Worm (Caenorhabditis elegans) whole organism, L3 larva: ENCODE results near the gene pot-1.

ENCODE experiments used
- R02D3.7 ChIP-seq: fragments of 150-350 bp; optimal IDR thresholded peaks from 2 replicates; lab custom pipeline; 2014; ENCODE audit warnings: missing biosample characterization, missing genetic modification characterization
- ZK546.5 ChIP-seq: sonication (generic microtip); optimal IDR thresholded peaks from 2 replicates; lab custom pipeline; 2017; ENCODE audit warnings: missing biosample characterization, missing genetic modification characterization
- aly-2 ChIP-seq: fragments of 150-350 bp; optimal IDR thresholded peaks from 2 replicates; lab custom pipeline; 2014; ENCODE audit warnings: missing biosample characterization, missing genetic modification characterization
- ama-1 ChIP-seq: fragments of 150-350 bp; optimal IDR thresholded peaks from 2 replicates; lab custom pipeline; 2018
- ceh-16 ChIP-seq: sonication (generic microtip); optimal IDR thresholded peaks from 2 replicates; lab custom pipeline; 2017; ENCODE audit warnings: missing biosample characterization, missing genetic modification characterization
- ceh-28 ChIP-seq: fragments of 150-350 bp; optimal IDR thresholded peaks from 2 replicates; lab custom pipeline; 2014; ENCODE audit warnings: missing biosample characterization, missing genetic modification reagents, missing genetic modification characterization
- ceh-82 ChIP-seq: fragments of 150-350 bp; optimal IDR thresholded peaks from 2 replicates; lab custom pipeline; 2014; ENCODE audit warnings: missing biosample characterization, missing genetic modification characterization
- ceh-9 ChIP-seq: sonication (generic microtip); optimal IDR thresholded peaks from 2 replicates; lab custom pipeline; 2018; ENCODE audit warnings: missing biosample characterization, missing genetic modification characterization
- daf-12 ChIP-seq: fragments of 150-350 bp; optimal IDR thresholded peaks from 2 replicates; lab custom pipeline; 2014; ENCODE audit warnings: missing biosample characterization, missing genetic modification reagents, missing genetic modification characterization
- egl-27 ChIP-seq: sonication (generic microtip); optimal IDR thresholded peaks from 4 replicates; lab custom pipeline; 2017; ENCODE audit warnings: missing biosample characterization, missing genetic modification reagents, missing genetic modification characterization
- egl-5 ChIP-seq: fragments of 150-350 bp; optimal IDR thresholded peaks from 2 replicates; lab custom pipeline; 2017; ENCODE audit warnings: missing biosample characterization, missing genetic modification reagents, missing genetic modification characterization, inconsistent platforms
- elt-1 ChIP-seq: fragments of 150-350 bp; optimal IDR thresholded peaks from 2 replicates; lab custom pipeline; 2014; ENCODE audit warnings: missing biosample characterization, missing genetic modification characterization
- elt-2 ChIP-seq: sonication (generic microtip); optimal IDR thresholded peaks from 2 replicates; lab custom pipeline; 2016; ENCODE audit warnings: missing genetic modification reagents, mild to moderate bottlenecking, missing genetic modification characterization, missing compliant biosample characterization
- elt-3 ChIP-seq, 3 experiments: fragments of 150-350 bp in 1 of 3; sonication (generic microtip) in 2 of 3; optimal IDR thresholded peaks; 2 replicates in 2 of 3; 4 replicates in 1 of 3; lab custom pipeline; 2014 to 2017; ENCODE audit warnings: missing biosample characterization in 3 of 3, missing genetic modification characterization in 3 of 3
- eor-1 ChIP-seq, 2 experiments: fragments of 150-350 bp; optimal IDR thresholded peaks; 2 replicates each; lab custom pipeline; 2014 to 2018; ENCODE audit warnings: missing biosample characterization in 2 of 2, missing genetic modification characterization in 2 of 2
- fkh-10 ChIP-seq: sonication (generic microtip); optimal IDR thresholded peaks from 2 replicates; lab custom pipeline; 2017; ENCODE audit warnings: missing biosample characterization, missing genetic modification reagents, missing genetic modification characterization
- fkh-2 ChIP-seq: fragments of 150-350 bp; optimal IDR thresholded peaks from 2 replicates; lab custom pipeline; 2014; ENCODE audit warnings: missing biosample characterization, missing genetic modification reagents, missing genetic modification characterization
- fos-1 ChIP-seq: fragments of 150-350 bp; optimal IDR thresholded peaks from 2 replicates; lab custom pipeline; 2014; ENCODE audit warnings: missing biosample characterization, missing genetic modification characterization
- hmg-11 ChIP-seq: sonication (generic microtip); optimal IDR thresholded peaks from 2 replicates; lab custom pipeline; 2016; ENCODE audit warnings: missing genetic modification characterization, missing compliant biosample characterization
- jun-1 ChIP-seq: fragments of 150-350 bp; optimal IDR thresholded peaks from 2 replicates; lab custom pipeline; 2014; ENCODE audit warnings: missing biosample characterization, missing genetic modification reagents, missing genetic modification characterization
- lin-15B ChIP-seq: fragments of 150-350 bp; optimal IDR thresholded peaks from 2 replicates; lab custom pipeline; 2014; ENCODE audit warnings: missing biosample characterization, missing genetic modification characterization
- lin-39 ChIP-seq: fragments of 150-350 bp; optimal IDR thresholded peaks from 2 replicates; lab custom pipeline; 2018; ENCODE audit warnings: missing biosample characterization, missing genetic modification reagents, missing genetic modification characterization
- lsy-12 ChIP-seq: sonication (generic microtip); optimal IDR thresholded peaks from 2 replicates; lab custom pipeline; 2016; ENCODE audit warnings: mild to moderate bottlenecking, missing genetic modification characterization, missing compliant biosample characterization
- mdl-1 ChIP-seq: fragments of 150-350 bp; optimal IDR thresholded peaks from 2 replicates; lab custom pipeline; 2014; ENCODE audit warnings: missing biosample characterization, missing genetic modification characterization
- mml-1 ChIP-seq: fragments of 150-350 bp; sonication (generic microtip); optimal IDR thresholded peaks from 3 replicates; lab custom pipeline; 2014; ENCODE audit warnings: missing biosample characterization, missing genetic modification characterization
- nfya-1 ChIP-seq: sonication (generic microtip); optimal IDR thresholded peaks from 2 replicates; lab custom pipeline; 2017; ENCODE audit warnings: missing genetic modification characterization, mild to moderate bottlenecking, missing compliant biosample characterization, antibody characterized with exemption, moderate library complexity; ENCODE audit not compliant: insufficient read depth
- nhr-11 ChIP-seq: fragments of 150-350 bp; optimal IDR thresholded peaks from 2 replicates; lab custom pipeline; 2014; ENCODE audit warnings: missing biosample characterization, missing genetic modification characterization
- nhr-12 ChIP-seq: fragments of 150-350 bp; optimal IDR thresholded peaks from 2 replicates; lab custom pipeline; 2014; ENCODE audit warnings: missing biosample characterization, missing genetic modification characterization
- nhr-23 ChIP-seq: fragments of 150-350 bp; optimal IDR thresholded peaks from 2 replicates; lab custom pipeline; 2014; ENCODE audit warnings: missing biosample characterization, missing genetic modification reagents, missing genetic modification characterization
- nhr-237 ChIP-seq: fragments of 150-350 bp; optimal IDR thresholded peaks from 2 replicates; lab custom pipeline; 2014; ENCODE audit warnings: missing biosample characterization, missing genetic modification characterization
- nhr-25 ChIP-seq: sonication (generic microtip); optimal IDR thresholded peaks from 2 replicates; lab custom pipeline; 2017; ENCODE audit warnings: missing biosample characterization, missing genetic modification characterization
- nhr-28 ChIP-seq: fragments of 150-350 bp; optimal IDR thresholded peaks from 2 replicates; lab custom pipeline; 2014; ENCODE audit warnings: missing biosample characterization, missing genetic modification characterization
- nhr-43 ChIP-seq: sonication (generic microtip); optimal IDR thresholded peaks from 2 replicates; lab custom pipeline; 2016; ENCODE audit warnings: mild to moderate bottlenecking, missing genetic modification characterization, missing compliant biosample characterization; ENCODE audit not compliant: poor library complexity, severe bottlenecking
- nhr-67 ChIP-seq: fragments of 150-350 bp; optimal IDR thresholded peaks from 2 replicates; lab custom pipeline; 2014; ENCODE audit warnings: missing biosample characterization, missing genetic modification characterization
- nhr-76 ChIP-seq: fragments of 150-350 bp; sonication (generic microtip); optimal IDR thresholded peaks from 5 replicates; lab custom pipeline; 2014; ENCODE audit warnings: missing biosample characterization, missing genetic modification characterization
- nhr-77 ChIP-seq: fragments of 150-350 bp; optimal IDR thresholded peaks from 2 replicates; lab custom pipeline; 2014; ENCODE audit warnings: missing biosample characterization, missing genetic modification characterization
- pha-4 ChIP-seq: fragments of 150-350 bp; optimal IDR thresholded peaks from 2 replicates; lab custom pipeline; 2014; ENCODE audit warnings: missing biosample characterization, missing genetic modification reagents, missing genetic modification characterization
- pqm-1 ChIP-seq: fragments of 150-350 bp; optimal IDR thresholded peaks from 2 replicates; lab custom pipeline; 2017; ENCODE audit warnings: missing biosample characterization, missing genetic modification characterization, inconsistent platforms
- sea-2 ChIP-seq: fragments of 150-350 bp; sonication (generic microtip); optimal IDR thresholded peaks from 4 replicates; lab custom pipeline; 2014; ENCODE audit warnings: missing biosample characterization, missing genetic modification reagents, missing genetic modification characterization
- skn-1 ChIP-seq: fragments of 150-350 bp; optimal IDR thresholded peaks from 2 replicates; lab custom pipeline; 2014; ENCODE audit warnings: missing biosample characterization, missing genetic modification characterization
- snpc-4 ChIP-seq: fragments of 150-350 bp; optimal IDR thresholded peaks from 2 replicates; lab custom pipeline; 2014; ENCODE audit warnings: missing biosample characterization, missing genetic modification characterization
- tbx-2 ChIP-seq: sonication (generic microtip); optimal IDR thresholded peaks from 2 replicates; lab custom pipeline; 2016; ENCODE audit warnings: mild to moderate bottlenecking, missing genetic modification characterization, missing compliant biosample characterization
- unc-39 ChIP-seq: sonication (generic microtip); optimal IDR thresholded peaks from 4 replicates; lab custom pipeline; 2017; ENCODE audit warnings: missing biosample characterization, missing genetic modification characterization
- unc-62 ChIP-seq: fragments of 150-350 bp; sonication (generic microtip); optimal IDR thresholded peaks from 4 replicates; lab custom pipeline; 2014; ENCODE audit warnings: missing biosample characterization, missing genetic modification reagents, missing genetic modification characterization
- zag-1 ChIP-seq: fragments of 150-350 bp; optimal IDR thresholded peaks from 2 replicates; lab custom pipeline; 2014; ENCODE audit warnings: missing biosample characterization, missing genetic modification characterization
- ztf-11 ChIP-seq: fragments of 150-350 bp; optimal IDR thresholded peaks from 2 replicates; lab custom pipeline; 2014; ENCODE audit warnings: missing biosample characterization, missing genetic modification characterization
- ztf-4 ChIP-seq: fragments of 150-350 bp; optimal IDR thresholded peaks from 2 replicates; lab custom pipeline; 2014; ENCODE audit warnings: missing biosample characterization, missing genetic modification characterization

Gene pot-1

DNA sequence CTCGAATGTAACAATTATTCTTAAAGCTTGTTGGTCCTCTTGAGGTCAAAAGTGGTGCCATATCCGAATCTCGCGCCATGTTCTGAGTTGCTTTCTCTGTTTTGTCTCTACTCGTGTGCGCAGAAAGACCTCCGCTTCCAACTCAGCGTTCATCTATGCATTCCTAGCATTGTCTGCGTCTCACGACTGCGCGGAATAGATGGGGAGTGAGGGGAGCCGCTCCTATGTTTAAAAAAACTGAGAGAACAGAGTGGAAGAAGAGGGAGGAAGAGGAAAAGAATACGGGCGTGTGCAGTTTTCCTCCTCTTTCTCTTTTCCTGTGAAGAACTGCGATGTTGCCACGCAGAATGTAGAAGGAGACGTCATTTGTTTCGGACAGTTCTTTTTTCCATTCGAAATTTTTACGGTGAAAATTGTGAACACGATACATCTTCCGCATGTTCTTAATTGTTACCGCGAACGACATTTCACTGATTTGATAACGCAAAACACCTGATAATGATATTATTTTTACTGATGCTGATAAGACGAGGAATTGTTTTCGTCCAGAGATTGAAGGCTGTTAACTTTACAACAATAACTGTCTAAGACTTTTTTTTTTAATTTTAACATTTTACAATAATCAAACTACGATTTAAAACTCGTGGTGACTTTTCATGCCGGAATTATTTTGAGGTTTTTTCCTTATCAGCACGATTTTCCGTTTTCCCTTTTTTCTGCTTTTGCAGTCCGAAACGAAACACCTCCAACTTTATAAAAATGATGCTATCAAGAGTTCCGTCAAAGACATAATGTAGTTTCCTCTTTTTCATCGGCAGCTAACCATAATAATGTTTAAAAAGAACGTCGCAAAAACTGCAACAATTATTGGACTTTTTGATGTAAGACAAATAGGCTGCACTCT, 33.4 kb upstream of the pot-1 start:
- TF ChIP-seq elt-3 (tag; optimal IDR thresholded peaks at IDR 0.05; lab: Kevin White, UChicago) (no peak), fkh-10 (GFP tag; lab: Kevin White, UChicago) (peak; percentile 23), skn-1 (tag; lab: Kevin White, UChicago) (no peak), nhr-23 (tag; lab: Kevin White, UChicago) (no peak), nhr-76 (no peak), nhr-43 (tag; lab: Kevin White, UChicago) (no peak), mdl-1 (no peak), elt-1 (tag; lab: Kevin White, UChicago) (no peak), nhr-11 (tag; lab: Kevin White, UChicago) (no peak), unc-39 (tag; lab: Kevin White, UChicago) (no peak), fkh-2 (tag; lab: Kevin White, UChicago) (no peak), elt-2 (tag; lab: Kevin White, UChicago) (peak; percentile 91), snpc-4 (no peak), aly-2 (tag; lab: Kevin White, UChicago) (no peak), ztf-4 (no peak), zag-1 (tag; lab: Kevin White, UChicago) (no peak), mml-1 (tag; lab: Kevin White, UChicago) (no peak), hmg-11 (peak; percentile 91), R02D3.7 (tag; lab: Kevin White, UChicago) (no peak), ama-1 (no peak), ztf-11 (tag; lab: Kevin White, UChicago) (no peak), egl-27 (peak; percentile 54), pha-4 (tag; lab: Kevin White, UChicago) (peak; percentile 51), sea-2 (no peak), nhr-12 (no peak), ceh-16 (tag; lab: Kevin White, UChicago) (no peak), ceh-28 (tag; lab: Kevin White, UChicago) (no peak), pqm-1 (tag; lab: Kevin White, UChicago) (peak; percentile 65), nhr-67 (tag; lab: Kevin White, UChicago) (no peak), nhr-77 (tag; lab: Kevin White, UChicago) (no peak), tbx-2 (no peak), daf-12 (tag; lab: Kevin White, UChicago) (no peak), lin-39 (tag; lab: Kevin White, UChicago) (peak; percentile 68), nhr-28 (tag; lab: Kevin White, UChicago) (no peak), ceh-9 (tag; lab: Kevin White, UChicago) (no peak), nfya-1 (tag; lab: Kevin White, UChicago) (peak; percentile 77), eor-1 (tag; optimal IDR thresholded peaks at IDR 0.05; lab: Kevin White, UChicago) (no peak), lin-15B (peak; percentile 74), jun-1 (tag; lab: Kevin White, UChicago) (no peak), lsy-12 (tag; lab: Kevin White, UChicago) (no peak), nhr-237 (no peak), ceh-82 (tag; lab: Kevin White, UChicago) (no peak), nhr-25 (tag; lab: Kevin White, UChicago) (no peak), fos-1 (tag; lab: Kevin White, UChicago) (no peak), egl-5 (tag; lab: Kevin White, UChicago) (no peak), unc-62 (GFP tag; lab: Kevin White, UChicago) (no peak), ZK546.5 (tag; lab: Kevin White, UChicago) (no peak)
- TF ChIP-seq, all 47 proteins: peak for 9
